Fruit fly (Drosophila melanogaster) whole organism, embryonic: ENCODE data around the gene Smu1.

Experiments
- BEAF-32 ChIP-seq: fragments of 200-800 bp; sonication (Bioruptor generic); optimal IDR thresholded peaks from 3 replicates; lab custom pipeline; 2017; ENCODE audit warnings: missing biosample characterization, missing genetic modification characterization, mild to moderate bottlenecking, moderate library complexity, missing genetic modification reagents
- CG10209 ChIP-seq: fragments of 200-800 bp; sonication (Bioruptor generic); optimal IDR thresholded peaks from 3 replicates; lab custom pipeline; 2017; ENCODE audit warnings: missing biosample characterization, mild to moderate bottlenecking, missing genetic modification characterization, missing genetic modification reagents
- CG11723 ChIP-seq: fragments of 200-800 bp; sonication (Bioruptor generic); optimal IDR thresholded peaks from 2 replicates; lab custom pipeline; 2017; ENCODE audit warnings: missing biosample characterization, mild to moderate bottlenecking, missing genetic modification characterization
- CG12219 ChIP-seq: fragments of 200-800 bp; sonication (Bioruptor generic); optimal IDR thresholded peaks from 3 replicates; lab custom pipeline; 2018; ENCODE audit warnings: missing biosample characterization, mild to moderate bottlenecking, missing genetic modification characterization
- CG16779 ChIP-seq: fragments of 200-800 bp; sonication (Bioruptor generic); IDR thresholded peaks from 2 replicates; pipeline ENCODE4 v1.3.6; 2022; ENCODE audit warnings: missing biosample characterization, missing genetic modification characterization
- CG18011 ChIP-seq: fragments of 200-800 bp; sonication (Bioruptor generic); optimal IDR thresholded peaks from 2 replicates; lab custom pipeline; 2017; ENCODE audit warnings: missing biosample characterization, missing genetic modification characterization, mild to moderate bottlenecking, moderate library complexity, missing genotype
- CG18619 ChIP-seq: fragments of 200-800 bp; sonication (Bioruptor generic); optimal IDR thresholded peaks from 3 replicates; lab custom pipeline; 2017; ENCODE audit warnings: missing biosample characterization, mild to moderate bottlenecking, missing genetic modification characterization
- CG2199 ChIP-seq: fragments of 200-800 bp; sonication (Bioruptor generic); IDR thresholded peaks from 3 replicates; pipeline ENCODE4 v1.3.6; 2022; ENCODE audit warnings: missing biosample characterization, missing genetic modification characterization
- CG2678 ChIP-seq: fragments of 200-800 bp; sonication (Bioruptor generic); optimal IDR thresholded peaks from 3 replicates; lab custom pipeline; 2019; ENCODE audit warnings: missing biosample characterization, mild to moderate bottlenecking, missing genetic modification characterization, moderate library complexity
- CG30020 ChIP-seq: fragments of 200-800 bp; optimal IDR thresholded peaks from 2 replicates; lab custom pipeline; 2019; ENCODE audit warnings: missing biosample characterization, mild to moderate bottlenecking, missing genetic modification characterization, moderate library complexity
- CG34224 ChIP-seq: fragments of 200-800 bp; sonication (Bioruptor generic); IDR thresholded peaks from 3 replicates; pipeline ENCODE4 v1.3.6; 2022; ENCODE audit warnings: missing biosample characterization, missing genetic modification characterization; ENCODE audit not compliant: partially characterized antibody
- CG4328 ChIP-seq: fragments of 200-800 bp; sonication (Bioruptor generic); optimal IDR thresholded peaks from 3 replicates; lab custom pipeline; 2017; ENCODE audit warnings: missing biosample characterization, missing genetic modification reagents, missing genetic modification characterization
- CG4404 ChIP-seq: fragments of 200-800 bp; sonication (Bioruptor generic); IDR thresholded peaks from 2 replicates; pipeline ENCODE4 v1.3.6; 2022; ENCODE audit warnings: missing biosample characterization, missing genetic modification characterization
- CG4730 ChIP-seq: fragments of 200-800 bp; sonication (Bioruptor generic); IDR thresholded peaks from 2 replicates; pipeline ENCODE4 v1.3.6; 2022; ENCODE audit warnings: missing biosample characterization, missing genetic modification characterization
- CG6175 ChIP-seq: fragments of 200-800 bp; sonication (Bioruptor generic); IDR thresholded peaks from 3 replicates; pipeline ENCODE4 v1.3.6; 2022; ENCODE audit warnings: missing biosample characterization, missing genetic modification characterization
- CG8089 ChIP-seq: fragments of 200-800 bp; sonication (Bioruptor generic); optimal IDR thresholded peaks from 3 replicates; lab custom pipeline; 2016; ENCODE audit warnings: missing biosample characterization, missing genetic modification characterization
- CG8359 ChIP-seq: fragments of 200-800 bp; sonication (Bioruptor generic); optimal IDR thresholded peaks from 2 replicates; lab custom pipeline; 2017; ENCODE audit warnings: missing biosample characterization, mild to moderate bottlenecking, missing genetic modification characterization, borderline replicate concordance
- CG8924 ChIP-seq: fragments of 200-800 bp; optimal IDR thresholded peaks from 3 replicates; lab custom pipeline; 2019; ENCODE audit warnings: missing biosample characterization, mild to moderate bottlenecking, missing genetic modification characterization, moderate library complexity
- CG9437 ChIP-seq: fragments of 200-800 bp; sonication (Bioruptor generic); optimal IDR thresholded peaks from 2 replicates; lab custom pipeline; 2018; ENCODE audit warnings: missing biosample characterization, mild to moderate bottlenecking, missing genetic modification characterization
- CG9876 ChIP-seq: fragments of 200-800 bp; sonication (Bioruptor generic); optimal IDR thresholded peaks from 2 replicates; lab custom pipeline; 2016; ENCODE audit warnings: missing biosample characterization, missing genetic modification characterization
- D19B ChIP-seq: fragments of 200-800 bp; sonication (Bioruptor generic); optimal IDR thresholded peaks from 2 replicates; lab custom pipeline; 2017; ENCODE audit warnings: missing biosample characterization, mild to moderate bottlenecking, missing genetic modification characterization
- Dad ChIP-seq: fragments of 200-800 bp; sonication (Bioruptor generic); optimal IDR thresholded peaks from 3 replicates; lab custom pipeline; 2016; ENCODE audit warnings: missing biosample characterization, missing genetic modification characterization
- Dbx ChIP-seq: fragments of 200-800 bp; sonication (Bioruptor generic); IDR thresholded peaks from 3 replicates; pipeline ENCODE4 v1.3.6; 2022; ENCODE audit warnings: missing biosample characterization, missing genetic modification characterization
- Dip2 ChIP-seq: fragments of 200-800 bp; sonication (Bioruptor generic); IDR thresholded peaks from 2 replicates; pipeline ENCODE4 v1.3.6; 2022; ENCODE audit warnings: missing biosample characterization, missing genetic modification characterization
- Dip3 ChIP-seq: fragments of 200-800 bp; sonication (Bioruptor generic); optimal IDR thresholded peaks from 3 replicates; lab custom pipeline; 2016; ENCODE audit warnings: missing biosample characterization, missing genetic modification characterization
- Dp ChIP-seq: fragments of 200-800 bp; sonication (Bioruptor generic); optimal IDR thresholded peaks from 2 replicates; lab custom pipeline; 2018; ENCODE audit warnings: missing biosample characterization, mild to moderate bottlenecking, missing genetic modification characterization, moderate library complexity
- Hand ChIP-seq: fragments of 200-800 bp; sonication (Bioruptor generic); optimal IDR thresholded peaks from 2 replicates; lab custom pipeline; 2017; ENCODE audit warnings: mild to moderate bottlenecking, missing biosample characterization, missing genetic modification reagents, missing genetic modification characterization
- Hr78 ChIP-seq, 2 experiments: fragments of 200-800 bp in 1 of 2; fragments of >200 bp in 1 of 2; sonication (Bioruptor generic) in 1 of 2; optimal IDR thresholded peaks; 2 replicates each; lab custom pipeline; 2017 to 2019; ENCODE audit warnings: missing biosample characterization in 2 of 2, missing genetic modification characterization in 2 of 2, mild to moderate bottlenecking in 1 of 2, moderate library complexity in 1 of 2
- Meics ChIP-seq: fragments of 200-800 bp; sonication (Bioruptor generic); optimal IDR thresholded peaks from 2 replicates; lab custom pipeline; 2017; ENCODE audit warnings: missing biosample characterization, mild to moderate bottlenecking, missing genetic modification characterization
- Nf-YC ChIP-seq: fragments of 200-800 bp; optimal IDR thresholded peaks from 3 replicates; lab custom pipeline; 2019; ENCODE audit warnings: missing biosample characterization, mild to moderate bottlenecking, missing genetic modification characterization, moderate library complexity
- Ravus ChIP-seq: fragments of 200-800 bp; sonication (Bioruptor generic); IDR thresholded peaks from 2 replicates; pipeline ENCODE4 v1.3.6; 2022; ENCODE audit warnings: missing biosample characterization, missing genetic modification characterization
- YL-1 ChIP-seq: fragments of 200-800 bp; sonication (Bioruptor generic); optimal IDR thresholded peaks from 3 replicates; lab custom pipeline; 2017; ENCODE audit warnings: missing biosample characterization, mild to moderate bottlenecking, missing genetic modification characterization
- aop ChIP-seq: fragments of 200-800 bp; sonication (Bioruptor generic); IDR thresholded peaks from 2 replicates; pipeline ENCODE4 v1.3.6; 2022; ENCODE audit warnings: missing biosample characterization, missing genetic modification characterization
- bab2 ChIP-seq: fragments of 200-800 bp; sonication (Bioruptor generic); optimal IDR thresholded peaks from 2 replicates; lab custom pipeline; 2016; ENCODE audit warnings: missing biosample characterization, missing genetic modification characterization
- cas ChIP-seq: fragments of 200-800 bp; sonication (Bioruptor generic); IDR thresholded peaks from 2 replicates; pipeline ENCODE4 v1.3.6; 2022; ENCODE audit warnings: missing biosample characterization, missing genetic modification characterization
- chm ChIP-seq: fragments of 200-800 bp; sonication (Bioruptor generic); IDR thresholded peaks from 2 replicates; pipeline ENCODE4 v1.3.6; 2022; ENCODE audit warnings: missing biosample characterization, missing genetic modification characterization
- dmrt99B ChIP-seq: fragments of 200-800 bp; sonication (Bioruptor generic); optimal IDR thresholded peaks from 2 replicates; lab custom pipeline; 2018; ENCODE audit warnings: missing biosample characterization, mild to moderate bottlenecking, missing genetic modification characterization, moderate library complexity
- fd64A ChIP-seq: fragments of 200-800 bp; sonication (Bioruptor generic); optimal IDR thresholded peaks from 3 replicates; lab custom pipeline; 2018; ENCODE audit warnings: missing biosample characterization, mild to moderate bottlenecking, missing genetic modification characterization
- gsb-n ChIP-seq: fragments of 200-800 bp; sonication (Bioruptor generic); optimal IDR thresholded peaks from 3 replicates; lab custom pipeline; 2018; ENCODE audit warnings: missing biosample characterization, mild to moderate bottlenecking, missing genetic modification characterization
- ind ChIP-seq: fragments of 200-800 bp; sonication (Bioruptor generic); optimal IDR thresholded peaks from 3 replicates; lab custom pipeline; 2016; ENCODE audit warnings: missing biosample characterization, missing genetic modification characterization
- lilli ChIP-seq: fragments of 200-800 bp; sonication (Bioruptor generic); optimal IDR thresholded peaks from 3 replicates; lab custom pipeline; 2016; ENCODE audit warnings: missing biosample characterization, missing genetic modification characterization
- odd ChIP-seq: fragments of 200-800 bp; sonication (Bioruptor generic); optimal IDR thresholded peaks from 2 replicates; lab custom pipeline; 2017; ENCODE audit warnings: missing biosample characterization, mild to moderate bottlenecking, missing genetic modification characterization
- pfk ChIP-seq: fragments of 200-800 bp; sonication (Bioruptor generic); optimal IDR thresholded peaks from 2 replicates; lab custom pipeline; 2018; ENCODE audit warnings: missing biosample characterization, mild to moderate bottlenecking, missing genetic modification characterization, moderate library complexity
- seq ChIP-seq: fragments of 200-800 bp; sonication (Bioruptor generic); IDR thresholded peaks from 2 replicates; pipeline ENCODE4 v1.3.6; 2022; ENCODE audit warnings: missing biosample characterization, missing genetic modification characterization
- ssp ChIP-seq: fragments of 200-800 bp; sonication (Bioruptor generic); IDR thresholded peaks from 2 replicates; pipeline ENCODE4 v1.3.6; 2022; ENCODE audit warnings: missing biosample characterization, missing genetic modification characterization
- stc ChIP-seq: fragments of 200-800 bp; sonication (Bioruptor generic); IDR thresholded peaks from 2 replicates; pipeline ENCODE4 v1.3.6; 2022; ENCODE audit warnings: missing biosample characterization, missing genetic modification characterization
- tup ChIP-seq: fragments of 200-800 bp; sonication (Bioruptor generic); optimal IDR thresholded peaks from 2 replicates; lab custom pipeline; 2016; ENCODE audit warnings: missing biosample characterization, mild to moderate bottlenecking, missing genetic modification characterization, moderate library complexity
- tx ChIP-seq: fragments of 200-800 bp; sonication (Bioruptor generic); optimal IDR thresholded peaks from 2 replicates; lab custom pipeline; 2016; ENCODE audit warnings: missing biosample characterization, missing genetic modification characterization
- unc-4 ChIP-seq: fragments of 200-800 bp; sonication (Bioruptor generic); IDR thresholded peaks from 2 replicates; pipeline ENCODE4 v1.3.6; 2022; ENCODE audit warnings: missing biosample characterization, missing genetic modification characterization; ENCODE audit not compliant: partially characterized antibody
- vfl ChIP-seq: fragments of 200-800 bp; sonication (Bioruptor generic); optimal IDR thresholded peaks from 2 replicates; lab custom pipeline; 2016; ENCODE audit warnings: missing biosample characterization, missing genetic modification characterization

The Smu1 gene

dm6 chr3R:18988957-18989818 is 8.1 kb upstream of the Smu1 start (continued):
- TF ChIP-seq CG12219 (GFP tag; lab: Kevin White, UChicago) = no peak
- no peak for TF ChIP-seq CG11723 (GFP tag; lab: Kevin White, UChicago)
- no peak for TF ChIP-seq unc-4 (GFP tag; lab: Robert Waterston, UW)
- no peak for TF ChIP-seq Hand (GFP tag; lab: Kevin White, UChicago)
- TF ChIP-seq gsb-n (tag; lab: Kevin White, UChicago) = peak; percentile 63
- no peak for TF ChIP-seq Dad (GFP tag; lab: Kevin White, UChicago)
- no peak for TF ChIP-seq CG30020 (tag; lab: Kevin White, UChicago)
- TF ChIP-seq CG2199 (GFP tag; lab: Robert Waterston, UW) = peak; percentile 86
- TF ChIP-seq ind (GFP tag; lab: Kevin White, UChicago) = no peak
- TF ChIP-seq seq (GFP tag; lab: Robert Waterston, UW) = no peak
- TF ChIP-seq ssp (GFP tag; lab: Robert Waterston, UW) = no peak
- no peak for TF ChIP-seq CG4730
- no peak for TF ChIP-seq chm (GFP tag; lab: Robert Waterston, UW)
- no peak for TF ChIP-seq Nf-YC
- TF ChIP-seq bab2 (GFP tag; lab: Kevin White, UChicago) = no peak
- TF ChIP-seq BEAF-32 (GFP tag; lab: Kevin White, UChicago) = no peak
- TF ChIP-seq CG4328 = no peak
- TF ChIP-seq CG8924 (tag; lab: Kevin White, UChicago) = no peak
- peak in 1 of 2 experiments; percentile 15 for TF ChIP-seq Hr78 (GFP tag; optimal IDR thresholded peaks at IDR 0.05; lab: Kevin White, UChicago)
- TF ChIP-seq odd = no peak
- TF ChIP-seq CG10209 = no peak
- no peak for TF ChIP-seq CG18619 (GFP tag; lab: Kevin White, UChicago)
- TF ChIP-seq stc = no peak
- TF ChIP-seq CG2678 (tag; lab: Kevin White, UChicago) = no peak
- no peak for TF ChIP-seq D19B (GFP tag; lab: Kevin White, UChicago)
- TF ChIP-seq CG34224 (GFP tag; lab: Robert Waterston, UW) = no peak
- TF ChIP-seq Dbx = no peak
- no peak for TF ChIP-seq Ravus (GFP tag; lab: Robert Waterston, UW)
- TF ChIP-seq CG8359 = no peak
- TF ChIP-seq CG18011 (GFP tag; lab: Kevin White, UChicago) = no peak
- TF ChIP-seq CG6175 = no peak
- no peak for TF ChIP-seq tup (GFP tag; lab: Kevin White, UChicago)
- no peak for TF ChIP-seq Dip2 (GFP tag; lab: Robert Waterston, UW)
- TF ChIP-seq Dp (GFP tag; lab: Kevin White, UChicago) = no peak
- no peak for TF ChIP-seq vfl
- no peak for TF ChIP-seq lilli (GFP tag; lab: Kevin White, UChicago)
- no peak for TF ChIP-seq CG9876
- TF ChIP-seq Dip3 (GFP tag; lab: Kevin White, UChicago) = no peak
- TF ChIP-seq Meics (GFP tag; lab: Kevin White, UChicago) = no peak
- TF ChIP-seq fd64A = no peak
- TF ChIP-seq tx (GFP tag; lab: Kevin White, UChicago) = no peak
- TF ChIP-seq aop (GFP tag; lab: Robert Waterston, UW) = no peak
- no peak for TF ChIP-seq dmrt99B (tag; lab: Kevin White, UChicago)
- TF ChIP-seq pfk (GFP tag; lab: Kevin White, UChicago) = no peak
- TF ChIP-seq YL-1 (GFP tag; lab: Kevin White, UChicago) = no peak
- TF ChIP-seq CG8089 (GFP tag; lab: Kevin White, UChicago) = no peak
- TF ChIP-seq CG9437 = no peak
- TF ChIP-seq CG4404 (GFP tag; lab: Robert Waterston, UW) = no peak
- no peak for TF ChIP-seq cas (GFP tag; lab: Robert Waterston, UW)
- TF ChIP-seq CG16779 (GFP tag; lab: Robert Waterston, UW) = no peak
